Worm (Caenorhabditis elegans): ENCODE measurements around the gene ZK1127.3.

ce11 chrII:7050021-7050722 is 4.9 kb upstream of the ZK1127.3 start, which contains the start of the genes tcer-1 and ZK1127.5:
- TF ChIP-seq lin-39 (tag; optimal IDR thresholded peaks at IDR 0.05): no peak
- TF ChIP-seq fos-1 (tag; optimal IDR thresholded peaks at IDR 0.05): peak; percentile 1
- TF ChIP-seq aly-2 (tag; optimal IDR thresholded peaks at IDR 0.05): no peak
- no peak for TF ChIP-seq ZK546.5 (tag; optimal IDR thresholded peaks at IDR 0.05)
- no peak for TF ChIP-seq unc-39 (tag; optimal IDR thresholded peaks at IDR 0.05)
- no peak for TF ChIP-seq nhr-12 (tag; optimal IDR thresholded peaks at IDR 0.05)
- TF ChIP-seq mdl-1 (tag; optimal IDR thresholded peaks at IDR 0.05): no peak

All from whole organism, L2 larva.